Worm (Caenorhabditis elegans) whole organism, late embryonic: ENCODE results near the gene sro-1.

Source experiments
- C08G9.2 ChIP-seq: sonication (generic microtip); optimal IDR thresholded peaks from 2 replicates; lab custom pipeline; 2016; ENCODE audit warnings: mild to moderate bottlenecking, missing genetic modification characterization, moderate library complexity, missing compliant biosample characterization
- C38D4.7 ChIP-seq: fragments of 200-800 bp; sonication (Bioruptor generic); optimal IDR thresholded peaks from 2 replicates; lab custom pipeline; 2018; ENCODE audit warnings: mild to moderate bottlenecking, missing genetic modification characterization, moderate library complexity, missing compliant biosample characterization
- F13H6.1 ChIP-seq: sonication (generic microtip); optimal IDR thresholded peaks from 2 replicates; lab custom pipeline; 2016; ENCODE audit warnings: missing genetic modification characterization, missing compliant biosample characterization
- K02D7.2 ChIP-seq: sonication (generic microtip); optimal IDR thresholded peaks from 2 replicates; lab custom pipeline; 2017; ENCODE audit warnings: mild to moderate bottlenecking, missing genetic modification characterization, missing compliant biosample characterization
- K09A11.1 ChIP-seq: sonication (generic microtip); optimal IDR thresholded peaks from 2 replicates; lab custom pipeline; 2017; ENCODE audit warnings: antibody characterized with exemption, mild to moderate bottlenecking, missing genetic modification characterization, missing compliant biosample characterization; ENCODE audit not compliant: insufficient read depth
- T23F11.4 ChIP-seq: fragments of 200-800 bp; sonication (Bioruptor generic); optimal IDR thresholded peaks from 2 replicates; lab custom pipeline; 2018; ENCODE audit warnings: mild to moderate bottlenecking, missing genetic modification characterization, missing compliant biosample characterization
- Y22D7AL.16 ChIP-seq: sonication (generic microtip); optimal IDR thresholded peaks from 2 replicates; lab custom pipeline; 2016; ENCODE audit warnings: missing genetic modification characterization, missing compliant biosample characterization
- ama-1 ChIP-seq: fragments of 150-350 bp; optimal IDR thresholded peaks from 2 replicates; lab custom pipeline; 2014
- ceh-14 ChIP-seq: sonication (generic microtip); optimal IDR thresholded peaks from 2 replicates; lab custom pipeline; 2016; ENCODE audit warnings: missing genotype, missing genetic modification characterization, missing compliant biosample characterization
- ceh-18 ChIP-seq: sonication (generic microtip); optimal IDR thresholded peaks from 2 replicates; lab custom pipeline; 2016; ENCODE audit warnings: missing genetic modification characterization, missing compliant biosample characterization
- ceh-19 ChIP-seq: fragments of 200-800 bp; sonication (Bioruptor generic); optimal IDR thresholded peaks from 2 replicates; lab custom pipeline; 2018; ENCODE audit warnings: mild to moderate bottlenecking, missing genetic modification characterization, missing compliant biosample characterization
- ceh-2 ChIP-seq: sonication (generic microtip); optimal IDR thresholded peaks from 2 replicates; lab custom pipeline; 2016; ENCODE audit warnings: missing genotype, missing genetic modification characterization, missing compliant biosample characterization
- ceh-30 ChIP-seq: fragments of 150-350 bp; optimal IDR thresholded peaks from 2 replicates; lab custom pipeline; 2014; ENCODE audit warnings: missing biosample characterization, missing genetic modification characterization
- ceh-31 ChIP-seq: sonication (generic microtip); optimal IDR thresholded peaks from 2 replicates; lab custom pipeline; 2016; ENCODE audit warnings: missing genetic modification characterization, missing compliant biosample characterization
- ceh-34 ChIP-seq: sonication (generic microtip); optimal IDR thresholded peaks from 2 replicates; lab custom pipeline; 2016; ENCODE audit warnings: mild to moderate bottlenecking, missing genetic modification characterization, missing compliant biosample characterization
- ceh-45 ChIP-seq: fragments of 200-800 bp; sonication (Bioruptor generic); IDR thresholded peaks from 2 replicates; pipeline ENCODE4 v1.3.6; 2022; ENCODE audit warnings: missing genetic modification reagents, missing genetic modification characterization, missing compliant biosample characterization
- ceh-6 ChIP-seq: fragments of 200-800 bp; sonication (Bioruptor generic); optimal IDR thresholded peaks from 2 replicates; lab custom pipeline; 2018; ENCODE audit warnings: mild to moderate bottlenecking, missing genetic modification characterization, missing compliant biosample characterization
- dmd-4 ChIP-seq: sonication (generic microtip); optimal IDR thresholded peaks from 2 replicates; lab custom pipeline; 2016; ENCODE audit warnings: borderline replicate concordance, missing genetic modification characterization, missing compliant biosample characterization
- dve-1 ChIP-seq: sonication (generic microtip); optimal IDR thresholded peaks from 2 replicates; lab custom pipeline; 2017; ENCODE audit warnings: antibody characterized with exemption, mild to moderate bottlenecking, missing genetic modification characterization, missing compliant biosample characterization
- elt-2 ChIP-seq: sonication (generic microtip); optimal IDR thresholded peaks from 2 replicates; lab custom pipeline; 2016; ENCODE audit warnings: missing genetic modification reagents, missing genetic modification characterization, missing compliant biosample characterization
- elt-4 ChIP-seq: sonication (generic microtip); optimal IDR thresholded peaks from 2 replicates; lab custom pipeline; 2016; ENCODE audit warnings: missing genetic modification characterization, missing compliant biosample characterization
- ets-4 ChIP-seq: sonication (generic microtip); optimal IDR thresholded peaks from 2 replicates; lab custom pipeline; 2016; ENCODE audit warnings: missing genetic modification characterization, missing compliant biosample characterization
- fax-1 ChIP-seq: sonication (generic microtip); optimal IDR thresholded peaks from 2 replicates; lab custom pipeline; 2016; ENCODE audit warnings: missing genotype, missing genetic modification characterization, missing compliant biosample characterization
- fkh-6 ChIP-seq: sonication (generic microtip); optimal IDR thresholded peaks from 2 replicates; lab custom pipeline; 2016; ENCODE audit warnings: missing genetic modification characterization, missing compliant biosample characterization
- gmeb-2 ChIP-seq: sonication (generic microtip); optimal IDR thresholded peaks from 2 replicates; lab custom pipeline; 2016; ENCODE audit warnings: missing genetic modification characterization, inconsistent platforms, missing compliant biosample characterization
- hlh-30 ChIP-seq: sonication (generic microtip); optimal IDR thresholded peaks from 2 replicates; lab custom pipeline; 2017; ENCODE audit warnings: antibody characterized with exemption, missing genetic modification characterization, missing compliant biosample characterization; ENCODE audit not compliant: insufficient read depth
- hlh-6 ChIP-seq: sonication (generic microtip); optimal IDR thresholded peaks from 2 replicates; lab custom pipeline; 2016; ENCODE audit warnings: missing genotype, missing genetic modification characterization, missing compliant biosample characterization
- hlh-8 ChIP-seq: sonication (generic microtip); optimal IDR thresholded peaks from 2 replicates; lab custom pipeline; 2016; ENCODE audit warnings: missing genotype, missing genetic modification characterization, missing compliant biosample characterization
- lim-6 ChIP-seq: sonication (generic microtip); optimal IDR thresholded peaks from 2 replicates; lab custom pipeline; 2016; ENCODE audit warnings: missing genetic modification characterization, missing compliant biosample characterization
- lin-11 ChIP-seq: fragments of 200-800 bp; sonication (Bioruptor generic); optimal IDR thresholded peaks from 2 replicates; lab custom pipeline; 2018; ENCODE audit warnings: mild to moderate bottlenecking, missing genetic modification characterization, missing compliant biosample characterization
- madf-2 ChIP-seq: sonication (generic microtip); optimal IDR thresholded peaks from 2 replicates; lab custom pipeline; 2017; ENCODE audit warnings: missing genetic modification characterization, missing compliant biosample characterization
- nfya-1 ChIP-seq: sonication (generic microtip); optimal IDR thresholded peaks from 2 replicates; lab custom pipeline; 2017; ENCODE audit warnings: missing genetic modification characterization, mild to moderate bottlenecking, missing compliant biosample characterization, antibody characterized with exemption, moderate library complexity
- nhr-11 ChIP-seq: fragments of 150-350 bp; optimal IDR thresholded peaks from 2 replicates; lab custom pipeline; 2014; ENCODE audit warnings: missing biosample characterization, missing genetic modification characterization
- odd-2 ChIP-seq: sonication (generic microtip); optimal IDR thresholded peaks from 2 replicates; lab custom pipeline; 2017; ENCODE audit warnings: antibody characterized with exemption, mild to moderate bottlenecking, missing genetic modification characterization, missing compliant biosample characterization
- pag-3 ChIP-seq: sonication (generic microtip); optimal IDR thresholded peaks from 2 replicates; lab custom pipeline; 2016; ENCODE audit warnings: missing compliant biosample characterization, missing genetic modification characterization, borderline replicate concordance
- pat-9 ChIP-seq: fragments of 200-800 bp; sonication (Bioruptor generic); optimal IDR thresholded peaks from 2 replicates; lab custom pipeline; 2018; ENCODE audit warnings: mild to moderate bottlenecking, missing genetic modification characterization, moderate library complexity, missing compliant biosample characterization
- pax-1 ChIP-seq: fragments of 150-350 bp; optimal IDR thresholded peaks from 2 replicates; lab custom pipeline; 2014; ENCODE audit warnings: missing biosample characterization, missing genetic modification characterization
- pha-4 ChIP-seq: fragments of 150-350 bp; optimal IDR thresholded peaks from 2 replicates; lab custom pipeline; 2018; ENCODE audit warnings: missing biosample characterization, missing genetic modification reagents, missing genetic modification characterization
- pqm-1 ChIP-seq: sonication (generic microtip); optimal IDR thresholded peaks from 2 replicates; lab custom pipeline; 2016; ENCODE audit warnings: missing genetic modification characterization, missing compliant biosample characterization
- pros-1 ChIP-seq: fragments of 150-350 bp; optimal IDR thresholded peaks from 2 replicates; lab custom pipeline; 2014; ENCODE audit warnings: missing biosample characterization, missing genetic modification reagents, missing genetic modification characterization
- ref-2 ChIP-seq: sonication (generic microtip); optimal IDR thresholded peaks from 2 replicates; lab custom pipeline; 2016; ENCODE audit warnings: missing genetic modification characterization, missing compliant biosample characterization
- rnt-1 ChIP-seq: sonication (generic microtip); optimal IDR thresholded peaks from 2 replicates; lab custom pipeline; 2016; ENCODE audit warnings: missing genetic modification characterization, missing compliant biosample characterization
- sdc-2 ChIP-seq: sonication (generic microtip); optimal IDR thresholded peaks from 2 replicates; lab custom pipeline; 2016; ENCODE audit warnings: missing genotype, missing genetic modification characterization, missing compliant biosample characterization
- sox-2 ChIP-seq: fragments of 200-800 bp; sonication (Bioruptor generic); IDR thresholded peaks from 2 replicates; pipeline ENCODE4 v1.3.6; 2022; ENCODE audit warnings: missing genetic modification reagents, missing genetic modification characterization, missing compliant biosample characterization
- syd-9 ChIP-seq: sonication (generic microtip); optimal IDR thresholded peaks from 2 replicates; lab custom pipeline; 2016; ENCODE audit warnings: mild to moderate bottlenecking, missing genetic modification characterization, moderate library complexity, missing compliant biosample characterization
- tbx-2 ChIP-seq: sonication (generic microtip); optimal IDR thresholded peaks from 2 replicates; lab custom pipeline; 2016; ENCODE audit warnings: missing genetic modification characterization, missing compliant biosample characterization
- tbx-7 ChIP-seq: sonication (generic microtip); optimal IDR thresholded peaks from 2 replicates; lab custom pipeline; 2016; ENCODE audit warnings: missing genotype, missing genetic modification characterization, missing compliant biosample characterization
- unc-42 ChIP-seq: sonication (generic microtip); optimal IDR thresholded peaks from 2 replicates; lab custom pipeline; 2016; ENCODE audit warnings: missing genotype, missing genetic modification characterization, missing compliant biosample characterization
- unc-55 ChIP-seq: sonication (generic microtip); optimal IDR thresholded peaks from 2 replicates; lab custom pipeline; 2017; ENCODE audit warnings: missing biosample characterization, missing genetic modification reagents, missing genetic modification characterization
- unc-86 ChIP-seq: sonication (generic microtip); optimal IDR thresholded peaks from 2 replicates; lab custom pipeline; 2016; ENCODE audit warnings: missing genetic modification characterization, missing compliant biosample characterization
- zip-5 ChIP-seq: sonication (generic microtip); optimal IDR thresholded peaks from 2 replicates; lab custom pipeline; 2016; ENCODE audit warnings: missing genetic modification characterization, missing compliant biosample characterization
- ztf-16 ChIP-seq: sonication (generic microtip); optimal IDR thresholded peaks from 2 replicates; lab custom pipeline; 2017; ENCODE audit warnings: missing genetic modification characterization, missing compliant biosample characterization

Gene sro-1

ce11 chrII:7478487-7479234, 13.2 kb upstream of the sro-1 start, which contains the start of the genes aka-1 and ubc-6:
Gene aka-1, minus strand, starts transcription at chrII:7478537.
Gene ubc-6, plus strand, starts transcription at chrII:7479187.
- peak; percentile 86 for TF ChIP-seq rnt-1 (tag; lab: Kevin White, UChicago)
- TF ChIP-seq unc-55 = peak; percentile 1
- no peak for TF ChIP-seq elt-2 (tag; lab: Kevin White, UChicago)
- TF ChIP-seq hlh-8 = peak; percentile 53
- peak; percentile 54 for TF ChIP-seq ceh-2 (tag; lab: Kevin White, UChicago)
- TF ChIP-seq C38D4.7 (GFP tag; lab: Kevin White, UChicago) = no peak
- peak; percentile 31 for TF ChIP-seq zip-5
- TF ChIP-seq sox-2 (GFP tag; lab: Robert Waterston, UW) = no peak
- peak; percentile 93 for TF ChIP-seq ceh-31 (tag; lab: Kevin White, UChicago)
- peak; percentile 23 for TF ChIP-seq ceh-6 (GFP tag; lab: Kevin White, UChicago)
- no peak for TF ChIP-seq K02D7.2 (tag; lab: Kevin White, UChicago)
- TF ChIP-seq fkh-6 (tag; lab: Kevin White, UChicago) = no peak
- TF ChIP-seq ceh-19 = no peak
- TF ChIP-seq pros-1 (tag; lab: Kevin White, UChicago) = no peak
- TF ChIP-seq lim-6 (tag; lab: Kevin White, UChicago) = peak; percentile 64
- TF ChIP-seq pat-9 (tag; lab: Kevin White, UChicago) = no peak
- no peak for TF ChIP-seq T23F11.4 (GFP tag; lab: Kevin White, UChicago)
- TF ChIP-seq F13H6.1 (tag; lab: Kevin White, UChicago) = peak; percentile 55
- TF ChIP-seq pha-4 (tag; lab: Kevin White, UChicago) = no peak
- TF ChIP-seq syd-9 (tag; lab: Kevin White, UChicago) = no peak
- no peak for TF ChIP-seq elt-4 (tag; lab: Kevin White, UChicago)
- no peak for TF ChIP-seq K09A11.1 (tag; lab: Kevin White, UChicago)
- TF ChIP-seq ceh-18 = peak; percentile 75
- no peak for TF ChIP-seq unc-86
- peak; percentile 70 for TF ChIP-seq ceh-34 (tag; lab: Kevin White, UChicago)
- peak; percentile 55 for TF ChIP-seq tbx-7
- TF ChIP-seq pag-3 (tag; lab: Kevin White, UChicago) = no peak
- TF ChIP-seq madf-2 (tag; lab: Kevin White, UChicago) = peak; percentile 38
- peak; percentile 64 for TF ChIP-seq nfya-1 (tag; lab: Kevin White, UChicago)
- TF ChIP-seq ref-2 (tag; lab: Kevin White, UChicago) = peak; percentile 84
- TF ChIP-seq pqm-1 (tag; lab: Kevin White, UChicago) = peak; percentile 42
- TF ChIP-seq hlh-30 (tag; lab: Kevin White, UChicago) = peak; percentile 69
- TF ChIP-seq hlh-6 = peak; percentile 67
- TF ChIP-seq sdc-2 (tag; lab: Kevin White, UChicago) = no peak
- TF ChIP-seq Y22D7AL.16 (tag; lab: Kevin White, UChicago) = no peak
- peak; percentile 13 for TF ChIP-seq gmeb-2
- TF ChIP-seq odd-2 (tag; lab: Kevin White, UChicago) = no peak
- peak; percentile 63 for TF ChIP-seq dmd-4
- TF ChIP-seq unc-42 (tag; lab: Kevin White, UChicago) = peak; percentile 78
- no peak for TF ChIP-seq ama-1
- no peak for TF ChIP-seq lin-11
- TF ChIP-seq ceh-45 (GFP tag; lab: Robert Waterston, UW) = peak; percentile 44; the same call in 1 of the 2 replicates
- peak; percentile 72 for TF ChIP-seq ceh-14
- TF ChIP-seq ceh-30 (tag; lab: Kevin White, UChicago) = no peak
- no peak for TF ChIP-seq dve-1 (tag; lab: Kevin White, UChicago)
- TF ChIP-seq pax-1 (tag; lab: Kevin White, UChicago) = no peak
- peak; percentile 90 for TF ChIP-seq tbx-2 (tag; lab: Kevin White, UChicago)
- peak; percentile 72 for TF ChIP-seq fax-1
- peak; percentile 18 for TF ChIP-seq ztf-16 (tag; lab: Kevin White, UChicago)
- TF ChIP-seq nhr-11 (tag; lab: Kevin White, UChicago) = no peak
- TF ChIP-seq C08G9.2 = peak; percentile 68
- peak; percentile 49 for TF ChIP-seq ets-4 (tag; lab: Kevin White, UChicago)
